Fruit fly (Drosophila melanogaster) S2 (cell line): ENCODE measurements around the gene pigs.

ENCODE experiments used
- CG8478 ChIP-seq: fragments of >200 bp; optimal IDR thresholded peaks from 2 replicates; lab custom pipeline; 2018
- CTCF ChIP-seq, 2 experiments: fragments of >200 bp; optimal IDR thresholded peaks; 2 replicates each; lab custom pipeline; 2018

- TF ChIP-seq CG8478 (lab: Kevin White, UChicago), result no peak
- TF ChIP-seq CTCF (optimal IDR thresholded peaks at IDR 0.05; lab: Kevin White, UChicago), result no peak
These were observed 88.9 kb downstream of the pigs start, which contains the start of gene CG3184 for dm6 chrX:6688620-6689400.
